Worm (Caenorhabditis elegans) whole organism, midembryonic: ENCODE measurements around the gene spe-19.
A peak's percentile ranks its signal among the peaks of the same experiment; 100 is the strongest.

Source experiments
- T22C8.4 ChIP-seq: fragments of 200-800 bp; sonication (Bioruptor generic); IDR thresholded peaks from 2 replicates; pipeline ENCODE4 v1.3.6; 2022; ENCODE audit warnings: missing genetic modification characterization, missing compliant biosample characterization
- cog-1 ChIP-seq: sonication (generic microtip); optimal IDR thresholded peaks from 2 replicates; lab custom pipeline; 2016; ENCODE audit warnings: missing genetic modification characterization, missing compliant biosample characterization
- flt-1 ChIP-seq: fragments of 200-800 bp; sonication (Bioruptor generic); IDR thresholded peaks from 2 replicates; pipeline ENCODE4 v1.3.6; 2022; ENCODE audit warnings: missing genetic modification characterization, missing compliant biosample characterization
- klf-2 ChIP-seq: fragments of 200-800 bp; sonication (Bioruptor generic); conservative IDR thresholded peaks from 2 replicates; pipeline ENCODE4 v1.3.6; 2022; ENCODE audit warnings: missing genetic modification reagents, missing genetic modification characterization, missing compliant biosample characterization
- med-1 ChIP-seq: sonication (generic microtip); optimal IDR thresholded peaks from 2 replicates; lab custom pipeline; 2017; ENCODE audit warnings: missing genetic modification characterization, mild to moderate bottlenecking, missing compliant biosample characterization, antibody characterized with exemption, missing genetic modification reagents; ENCODE audit not compliant: insufficient read depth
- ref-1 ChIP-seq: fragments of 200-800 bp; sonication (Bioruptor generic); conservative IDR thresholded peaks from 2 replicates; pipeline ENCODE4 v1.3.6; 2022; ENCODE audit warnings: missing genetic modification reagents, missing genetic modification characterization, missing compliant biosample characterization
- tab-1 ChIP-seq: fragments of 200-800 bp; sonication (Bioruptor generic); IDR thresholded peaks from 2 replicates; pipeline ENCODE4 v1.3.6; 2022; ENCODE audit warnings: missing genetic modification characterization, missing compliant biosample characterization
- ztf-23 ChIP-seq: fragments of 200-800 bp; sonication (Bioruptor generic); IDR thresholded peaks from 2 replicates; pipeline ENCODE4 v1.3.6; 2022; ENCODE audit warnings: missing genetic modification reagents, missing genetic modification characterization, missing compliant biosample characterization
- ztf-29 ChIP-seq: fragments of 200-800 bp; sonication (Bioruptor generic); IDR thresholded peaks from 2 replicates; pipeline ENCODE4 v1.3.6; 2022; ENCODE audit warnings: missing genetic modification reagents, missing genetic modification characterization, missing compliant biosample characterization

The spe-19 gene

ce11 chrV:20005724-20006132, 41.5 kb downstream of the spe-19 start:
- TF ChIP-seq tab-1 (0 out of 2 replicates have a peak, but pooled peaks have one; percentile 19), T22C8.4 (GFP tag; lab: Robert Waterston, UW) (peak; percentile 84), klf-2 (no peak), ztf-29 (GFP tag; lab: Robert Waterston, UW) (no peak), cog-1 (tag; lab: Kevin White, UChicago) (peak; percentile 4), med-1 (GFP tag; lab: Kevin White, UChicago) (no peak)

- TF ChIP-seq ztf-29 (GFP tag; lab: Robert Waterston, UW) (no peak), T22C8.4 (GFP tag; lab: Robert Waterston, UW) (no peak), ztf-23 (no peak), flt-1 (no peak), ref-1 (no peak), cog-1 (tag; lab: Kevin White, UChicago) (no peak)
Measured at ce11 chrV:20004385-20004784, 42.8 kb downstream of the spe-19 start, which contains the start of gene unc-51. TSS of gene unc-51 (minus strand) at chrV:20004485.

DNA sequence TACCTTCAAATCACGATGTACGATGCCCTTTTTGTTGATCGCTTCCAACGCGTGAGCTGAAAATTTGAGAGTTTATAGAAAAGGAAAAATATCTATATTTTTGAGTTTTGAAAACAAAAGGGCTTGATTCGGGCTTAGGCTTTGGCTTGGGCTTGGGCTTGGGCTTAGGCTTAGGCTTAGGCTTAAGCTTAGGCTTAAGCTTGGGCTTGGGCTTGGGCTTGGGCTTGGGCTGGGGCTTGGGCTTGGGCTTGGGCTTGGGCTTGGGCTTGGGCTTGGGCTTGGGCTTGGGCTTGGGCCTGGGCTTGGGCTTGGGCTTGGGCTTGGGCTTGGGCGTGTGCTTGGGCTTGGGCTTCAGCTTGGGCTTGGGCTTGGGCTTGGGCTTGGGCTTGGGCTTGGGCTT, 45.0 kb downstream of the spe-19 start:
- TF ChIP-seq ztf-29 (GFP tag; lab: Robert Waterston, UW), result peak; percentile 76; the same call in 1 of the 2 replicates
- no peak for TF ChIP-seq tab-1
- TF ChIP-seq med-1 (GFP tag; lab: Kevin White, UChicago), result no peak

- no peak for TF ChIP-seq ref-1
Measured at ce11 chrV:20000639-20001038, 46.6 kb downstream of the spe-19 start.

ce11 chrV:19999789-20000188, 47.4 kb downstream of the spe-19 start:
- TF ChIP-seq cog-1 (tag; lab: Kevin White, UChicago), result no peak
- TF ChIP-seq T22C8.4 (GFP tag; lab: Robert Waterston, UW), result no peak
- TF ChIP-seq ztf-29 (GFP tag; lab: Robert Waterston, UW), result no peak
- no peak for TF ChIP-seq tab-1
- no peak for TF ChIP-seq klf-2
- TF ChIP-seq flt-1, result no peak
- TF ChIP-seq med-1 (GFP tag; lab: Kevin White, UChicago), result no peak
- no peak for TF ChIP-seq ref-1
- TF ChIP-seq ztf-23, result no peak

DNA sequence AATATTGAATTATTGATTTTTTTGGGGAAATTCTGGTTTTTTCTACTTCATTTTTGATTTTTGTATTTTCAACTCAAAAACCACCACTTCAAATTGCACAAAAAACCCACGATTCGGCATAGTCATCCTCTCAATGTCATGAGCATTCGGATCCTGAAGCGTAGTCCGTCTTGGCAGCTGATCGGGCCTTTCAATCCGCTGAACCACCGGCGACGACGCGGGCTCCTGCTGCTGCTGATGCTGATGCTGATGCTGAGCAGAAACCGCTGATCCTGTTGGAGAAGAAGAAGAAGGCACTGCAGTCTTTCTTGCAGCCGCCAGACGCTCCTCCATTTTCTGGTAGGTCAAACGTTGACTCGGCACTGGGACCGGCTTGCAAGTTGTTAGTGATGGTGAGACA, 48.1 kb downstream of the spe-19 start:
- no peak for TF ChIP-seq ztf-23
- no peak for TF ChIP-seq ref-1
- no peak for TF ChIP-seq tab-1
- 0 out of 2 replicates have a peak, but pooled peaks have one; percentile 36 for TF ChIP-seq T22C8.4 (GFP tag; lab: Robert Waterston, UW)

DNA sequence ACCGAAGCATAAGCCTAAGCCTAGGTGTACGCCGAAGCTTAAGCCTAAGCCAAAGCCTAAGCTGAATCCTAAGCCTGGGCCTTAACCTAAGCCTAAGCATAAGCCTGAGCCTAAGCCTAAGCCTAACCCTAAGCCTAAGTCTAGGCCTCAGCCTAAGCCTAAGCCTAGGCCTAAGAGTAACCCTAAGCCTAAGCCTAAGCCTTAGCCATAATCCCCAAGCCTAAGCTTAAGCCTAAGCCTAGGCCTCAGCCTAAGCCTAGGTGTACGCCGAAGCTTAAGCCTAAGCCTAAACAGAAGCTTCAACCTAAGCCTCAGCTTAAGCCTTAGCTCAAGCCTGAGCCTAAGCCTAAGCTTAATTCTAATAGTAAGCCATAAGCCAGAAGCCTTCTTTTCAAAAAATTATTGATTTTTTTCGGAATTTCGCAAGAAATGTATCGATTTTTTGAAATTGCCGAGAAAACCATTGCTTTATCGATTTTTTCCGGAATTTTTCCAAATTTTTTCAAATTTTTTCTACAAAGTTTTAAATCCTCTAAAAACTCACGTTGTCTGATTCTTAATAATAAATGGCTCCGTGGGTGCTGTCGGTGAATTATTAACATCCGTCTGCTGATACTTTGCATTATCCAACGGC, 48.9 kb downstream of the spe-19 start:
- TF ChIP-seq T22C8.4 (GFP tag; lab: Robert Waterston, UW) (peak; percentile 81), ztf-29 (GFP tag; lab: Robert Waterston, UW) (peak; percentile 89; the same call in 1 of the 2 replicates), ztf-23 (no peak), ref-1 (no peak)

DNA sequence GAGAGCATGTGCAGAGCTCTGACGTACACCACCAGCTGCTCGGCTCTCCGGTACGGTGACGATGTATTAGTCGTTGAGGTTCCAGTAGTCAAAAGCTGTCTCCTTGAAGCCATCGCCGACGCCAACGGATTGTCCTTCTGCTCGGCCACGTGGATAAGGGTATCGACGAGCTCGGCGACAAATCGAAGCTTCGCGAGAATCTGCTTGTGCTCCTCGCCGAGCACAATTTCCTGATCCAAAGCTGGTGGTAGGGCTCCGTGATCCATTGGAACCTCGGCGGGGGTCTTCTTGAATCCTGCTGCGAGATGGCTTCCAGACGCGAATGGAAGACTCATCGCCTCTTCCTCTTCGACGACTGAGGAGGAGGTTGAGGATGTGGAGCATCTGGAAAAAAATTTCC, 49.7 kb downstream of the spe-19 start:
- no peak for TF ChIP-seq ztf-23
- no peak for TF ChIP-seq klf-2
- TF ChIP-seq T22C8.4 (GFP tag; lab: Robert Waterston, UW), result no peak
- no peak for TF ChIP-seq tab-1
- no peak for TF ChIP-seq cog-1 (tag; lab: Kevin White, UChicago)
- TF ChIP-seq ztf-29 (GFP tag; lab: Robert Waterston, UW), result no peak
- no peak for TF ChIP-seq flt-1
- TF ChIP-seq ref-1, result no peak
- TF ChIP-seq med-1 (GFP tag; lab: Kevin White, UChicago), result no peak

DNA sequence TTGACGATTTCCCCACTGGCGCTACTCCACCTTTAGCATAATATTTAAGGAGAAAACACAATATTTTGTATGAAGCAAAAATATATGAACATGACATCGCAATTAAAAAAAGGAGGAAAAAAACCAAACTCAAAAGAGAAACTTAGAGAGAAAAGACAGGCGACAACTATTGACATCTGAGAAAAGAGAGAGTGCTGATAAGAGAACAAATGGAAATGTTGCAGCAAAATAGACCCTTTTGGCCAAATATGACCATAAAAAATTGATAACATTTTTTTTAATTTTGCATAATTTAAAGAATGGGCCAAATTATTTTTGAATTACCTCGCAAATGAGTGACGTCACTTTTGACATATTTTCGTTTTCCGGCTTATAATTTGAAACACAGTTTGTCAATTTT, 52.5 kb downstream of the spe-19 start:
- TF ChIP-seq ref-1, result no peak
- no peak for TF ChIP-seq flt-1
- no peak for TF ChIP-seq klf-2
- no peak for TF ChIP-seq med-1 (GFP tag; lab: Kevin White, UChicago)

ce11 chrV:19994093-19994492, 53.1 kb downstream of the spe-19 start, which contains the start of gene Y60A3A.25:
TSS of gene Y60A3A.25 (minus strand) at chrV:19994193.
- TF ChIP-seq tab-1, result no peak
- no peak for TF ChIP-seq T22C8.4 (GFP tag; lab: Robert Waterston, UW)
- no peak for TF ChIP-seq ztf-29 (GFP tag; lab: Robert Waterston, UW)
- TF ChIP-seq cog-1 (tag; lab: Kevin White, UChicago), result no peak
- no peak for TF ChIP-seq flt-1
- TF ChIP-seq med-1 (GFP tag; lab: Kevin White, UChicago), result no peak
- no peak for TF ChIP-seq klf-2
- no peak for TF ChIP-seq ref-1
- no peak for TF ChIP-seq ztf-23
